Fruit fly (Drosophila melanogaster) whole organism, embryonic: ENCODE data around the gene Svil.
A peak's percentile ranks its signal among the peaks of the same experiment; 100 is the strongest.

Source experiments
- Ada2b ChIP-seq: fragments of 200-800 bp; sonication (Bioruptor generic); IDR thresholded peaks from 2 replicates; pipeline ENCODE4 v1.3.6; 2022; ENCODE audit warnings: missing biosample characterization, missing genetic modification characterization
- Bdp1 ChIP-seq: fragments of 200-800 bp; sonication (Bioruptor generic); optimal IDR thresholded peaks from 3 replicates; lab custom pipeline; 2016; ENCODE audit warnings: missing biosample characterization, missing genetic modification characterization
- CG10274 ChIP-seq: fragments of 200-800 bp; sonication (Bioruptor generic); optimal IDR thresholded peaks from 3 replicates; lab custom pipeline; 2017; ENCODE audit warnings: missing biosample characterization, mild to moderate bottlenecking, missing genetic modification characterization
- CG14050 ChIP-seq: fragments of 200-800 bp; sonication (Bioruptor generic); IDR thresholded peaks from 3 replicates; pipeline ENCODE4 v1.3.6; 2022; ENCODE audit warnings: missing biosample characterization, missing genetic modification characterization
- CG14667 ChIP-seq: fragments of 200-800 bp; sonication (Bioruptor generic); IDR thresholded peaks from 2 replicates; pipeline ENCODE4 v1.3.6; 2022; ENCODE audit warnings: missing biosample characterization, missing genetic modification characterization
- CG15514 ChIP-seq: fragments of 200-800 bp; sonication (Bioruptor generic); optimal IDR thresholded peaks from 3 replicates; lab custom pipeline; 2017; ENCODE audit warnings: missing biosample characterization, missing genetic modification characterization, mild to moderate bottlenecking, moderate library complexity, missing genetic modification reagents
- CG16863 ChIP-seq: fragments of 200-800 bp; sonication (Bioruptor generic); optimal IDR thresholded peaks from 3 replicates; lab custom pipeline; 2016; ENCODE audit warnings: missing biosample characterization, missing genetic modification characterization
- CG17328 ChIP-seq: fragments of 200-800 bp; sonication (Bioruptor generic); IDR thresholded peaks from 2 replicates; pipeline ENCODE4 v1.3.6; 2022; ENCODE audit warnings: missing biosample characterization, missing genetic modification characterization
- CG2116 ChIP-seq: fragments of 200-800 bp; sonication (Bioruptor generic); optimal IDR thresholded peaks from 3 replicates; lab custom pipeline; 2018; ENCODE audit warnings: missing biosample characterization, mild to moderate bottlenecking, missing genetic modification characterization
- CG30431 ChIP-seq: fragments of 200-800 bp; sonication (Bioruptor generic); optimal IDR thresholded peaks from 2 replicates; lab custom pipeline; 2017; ENCODE audit warnings: missing biosample characterization, missing genetic modification characterization
- CG4328 ChIP-seq: fragments of 200-800 bp; sonication (Bioruptor generic); optimal IDR thresholded peaks from 3 replicates; lab custom pipeline; 2017; ENCODE audit warnings: missing biosample characterization, missing genetic modification reagents, missing genetic modification characterization
- CG43689 ChIP-seq: fragments of 200-800 bp; sonication (Bioruptor generic); IDR thresholded peaks from 2 replicates; pipeline ENCODE4 v1.3.6; 2022; ENCODE audit warnings: missing biosample characterization, missing genetic modification characterization
- CG4424 ChIP-seq: fragments of 200-800 bp; sonication (Bioruptor generic); optimal IDR thresholded peaks from 3 replicates; lab custom pipeline; 2016; ENCODE audit warnings: missing biosample characterization, missing genetic modification characterization
- CG7271 ChIP-seq: fragments of 200-800 bp; sonication (Bioruptor generic); optimal IDR thresholded peaks from 2 replicates; lab custom pipeline; 2018; ENCODE audit warnings: missing biosample characterization, mild to moderate bottlenecking, missing genetic modification characterization, moderate library complexity
- CG7839 ChIP-seq: fragments of 200-800 bp; sonication (Bioruptor generic); optimal IDR thresholded peaks from 3 replicates; lab custom pipeline; 2018; ENCODE audit warnings: missing biosample characterization, mild to moderate bottlenecking, missing genetic modification characterization, moderate library complexity
- CG9817 ChIP-seq: fragments of 200-800 bp; sonication (Bioruptor generic); optimal IDR thresholded peaks from 2 replicates; lab custom pipeline; 2018; ENCODE audit warnings: missing biosample characterization, mild to moderate bottlenecking, missing genetic modification characterization, moderate library complexity
- CoRest ChIP-seq: fragments of 200-800 bp; sonication (Bioruptor generic); optimal IDR thresholded peaks from 3 replicates; lab custom pipeline; 2018; ENCODE audit warnings: missing biosample characterization, mild to moderate bottlenecking, missing genetic modification characterization, moderate library complexity
- D19A ChIP-seq: fragments of 200-800 bp; optimal IDR thresholded peaks from 3 replicates; lab custom pipeline; 2019; ENCODE audit warnings: missing biosample characterization, mild to moderate bottlenecking, missing genetic modification characterization, moderate library complexity
- ERR ChIP-seq: fragments of 200-800 bp; sonication (Bioruptor generic); optimal IDR thresholded peaks from 2 replicates; lab custom pipeline; 2016; ENCODE audit warnings: missing biosample characterization, missing genetic modification characterization
- Ets97D ChIP-seq: fragments of 200-800 bp; sonication (Bioruptor generic); optimal IDR thresholded peaks from 3 replicates; lab custom pipeline; 2016; ENCODE audit warnings: missing biosample characterization, missing genetic modification characterization
- H2.0 ChIP-seq: fragments of 200-800 bp; sonication (Bioruptor generic); IDR thresholded peaks from 2 replicates; pipeline ENCODE4 v1.3.6; 2022; ENCODE audit warnings: missing biosample characterization, missing genetic modification characterization
- HmgD ChIP-seq: fragments of 200-800 bp; sonication (Bioruptor generic); optimal IDR thresholded peaks from 3 replicates; lab custom pipeline; 2016; ENCODE audit warnings: missing biosample characterization, missing genetic modification characterization
- MTF-1 ChIP-seq: fragments of 200-800 bp; sonication (Bioruptor generic); optimal IDR thresholded peaks from 2 replicates; lab custom pipeline; 2018; ENCODE audit warnings: missing biosample characterization, mild to moderate bottlenecking, missing genetic modification characterization, borderline replicate concordance
- NC2α ChIP-seq: fragments of 200-800 bp; sonication (Bioruptor generic); optimal IDR thresholded peaks from 2 replicates; lab custom pipeline; 2016; ENCODE audit warnings: missing biosample characterization, missing genetic modification characterization
- Nf-YB ChIP-seq: fragments of 200-800 bp; sonication (Bioruptor generic); optimal IDR thresholded peaks from 3 replicates; lab custom pipeline; 2019; ENCODE audit warnings: missing biosample characterization, mild to moderate bottlenecking, missing genetic modification characterization, moderate library complexity
- Side ChIP-seq: fragments of 200-800 bp; sonication (Bioruptor generic); optimal IDR thresholded peaks from 2 replicates; lab custom pipeline; 2016; ENCODE audit warnings: missing biosample characterization, missing genetic modification characterization
- Sin3A ChIP-seq: fragments of >200 bp; optimal IDR thresholded peaks from 2 replicates; lab custom pipeline; 2018
- TFAM ChIP-seq: fragments of 200-800 bp; sonication (Bioruptor generic); optimal IDR thresholded peaks from 2 replicates; lab custom pipeline; 2017; ENCODE audit warnings: missing biosample characterization, missing genetic modification characterization, inconsistent platforms
- Tbp ChIP-seq: fragments of >200 bp; optimal IDR thresholded peaks from 2 replicates; lab custom pipeline; 2018; ENCODE audit warnings: missing biosample characterization, missing genetic modification characterization
- YL-1 ChIP-seq: fragments of 200-800 bp; sonication (Bioruptor generic); optimal IDR thresholded peaks from 3 replicates; lab custom pipeline; 2017; ENCODE audit warnings: missing biosample characterization, mild to moderate bottlenecking, missing genetic modification characterization
- ab ChIP-seq: fragments of 200-800 bp; sonication (Bioruptor generic); optimal IDR thresholded peaks from 2 replicates; lab custom pipeline; 2016; ENCODE audit warnings: missing biosample characterization, missing genetic modification characterization
- abd-A ChIP-seq: fragments of 200-800 bp; sonication (Bioruptor generic); optimal IDR thresholded peaks from 3 replicates; lab custom pipeline; 2019; ENCODE audit warnings: missing biosample characterization, mild to moderate bottlenecking, missing genetic modification characterization, moderate library complexity
- az2 ChIP-seq: fragments of 200-800 bp; sonication (Bioruptor generic); optimal IDR thresholded peaks from 3 replicates; lab custom pipeline; 2016; ENCODE audit warnings: missing biosample characterization, missing genetic modification characterization
- bbx ChIP-seq: fragments of 200-800 bp; sonication (Bioruptor generic); IDR thresholded peaks from 2 replicates; pipeline ENCODE4 v1.3.6; 2022; ENCODE audit warnings: missing biosample characterization, missing genetic modification characterization; ENCODE audit not compliant: partially characterized antibody
- caup ChIP-seq: fragments of 200-800 bp; sonication (Bioruptor generic); optimal IDR thresholded peaks from 3 replicates; lab custom pipeline; 2017; ENCODE audit warnings: missing biosample characterization, mild to moderate bottlenecking, missing genetic modification characterization, moderate library complexity; ENCODE audit not compliant: severe bottlenecking
- exex ChIP-seq: fragments of 200-800 bp; sonication (Bioruptor generic); optimal IDR thresholded peaks from 4 replicates; lab custom pipeline; 2018; ENCODE audit warnings: missing biosample characterization, mild to moderate bottlenecking, missing genetic modification characterization, moderate library complexity
- gem ChIP-seq: fragments of 200-800 bp; sonication (Bioruptor generic); optimal IDR thresholded peaks from 2 replicates; lab custom pipeline; 2019; ENCODE audit warnings: missing biosample characterization, mild to moderate bottlenecking, missing genetic modification characterization, moderate library complexity
- hbn ChIP-seq: fragments of 200-800 bp; sonication (Bioruptor generic); IDR thresholded peaks from 2 replicates; pipeline ENCODE4 v1.3.6; 2022; ENCODE audit warnings: missing biosample characterization, missing genetic modification characterization; ENCODE audit not compliant: partially characterized antibody
- ind ChIP-seq: fragments of 200-800 bp; sonication (Bioruptor generic); optimal IDR thresholded peaks from 3 replicates; lab custom pipeline; 2016; ENCODE audit warnings: missing biosample characterization, missing genetic modification characterization
- nmo ChIP-seq: fragments of 200-800 bp; sonication (Bioruptor generic); optimal IDR thresholded peaks from 2 replicates; lab custom pipeline; 2018; ENCODE audit warnings: missing biosample characterization, mild to moderate bottlenecking, missing genetic modification characterization, moderate library complexity
- pan ChIP-seq, 4 experiments: fragments of >200 bp in 3 of 4; fragments of 200-800 bp in 1 of 4; sonication (Bioruptor generic) in 1 of 4; optimal IDR thresholded peaks in 3 of 4; IDR thresholded peaks in 1 of 4; 2 replicates each; pipeline versions ENCODE4 v1.3.6 to Lab custom; 2017 to 2022; ENCODE audit warnings: missing biosample characterization in 2 of 4, missing genetic modification characterization in 2 of 4, mixed read lengths in 1 of 4
- ro ChIP-seq: fragments of 200-800 bp; sonication (Bioruptor generic); IDR thresholded peaks from 2 replicates; pipeline ENCODE4 v1.3.6; 2022; ENCODE audit warnings: missing biosample characterization, missing genetic modification characterization
- schlank ChIP-seq: fragments of 200-800 bp; sonication (Bioruptor generic); optimal IDR thresholded peaks from 2 replicates; lab custom pipeline; 2018; ENCODE audit warnings: missing biosample characterization, mild to moderate bottlenecking, missing genetic modification characterization
- slbo ChIP-seq: fragments of 200-800 bp; sonication (Bioruptor generic); IDR thresholded peaks from 2 replicates; pipeline ENCODE4 v1.3.6; 2022; ENCODE audit warnings: missing biosample characterization, missing genetic modification characterization
- stwl ChIP-seq: fragments of 200-800 bp; sonication (Bioruptor generic); optimal IDR thresholded peaks from 3 replicates; lab custom pipeline; 2018; ENCODE audit warnings: missing biosample characterization, mild to moderate bottlenecking, missing genetic modification characterization, moderate library complexity
- toy ChIP-seq: fragments of 200-800 bp; sonication (Bioruptor generic); IDR thresholded peaks from 2 replicates; pipeline ENCODE4 v1.3.6; 2022; ENCODE audit warnings: missing biosample characterization, missing genetic modification characterization
- trem ChIP-seq: fragments of 200-800 bp; optimal IDR thresholded peaks from 3 replicates; lab custom pipeline; 2019; ENCODE audit warnings: missing biosample characterization, mild to moderate bottlenecking, missing genetic modification characterization, moderate library complexity
- wek ChIP-seq: fragments of 200-800 bp; sonication (Bioruptor generic); optimal IDR thresholded peaks from 3 replicates; lab custom pipeline; 2018; ENCODE audit warnings: missing biosample characterization, mild to moderate bottlenecking, missing genetic modification characterization, moderate library complexity
- zf30C ChIP-seq: fragments of 200-800 bp; sonication (Bioruptor generic); optimal IDR thresholded peaks from 3 replicates; lab custom pipeline; 2018; ENCODE audit warnings: missing biosample characterization, mild to moderate bottlenecking, missing genetic modification characterization

Gene Svil

DNA sequence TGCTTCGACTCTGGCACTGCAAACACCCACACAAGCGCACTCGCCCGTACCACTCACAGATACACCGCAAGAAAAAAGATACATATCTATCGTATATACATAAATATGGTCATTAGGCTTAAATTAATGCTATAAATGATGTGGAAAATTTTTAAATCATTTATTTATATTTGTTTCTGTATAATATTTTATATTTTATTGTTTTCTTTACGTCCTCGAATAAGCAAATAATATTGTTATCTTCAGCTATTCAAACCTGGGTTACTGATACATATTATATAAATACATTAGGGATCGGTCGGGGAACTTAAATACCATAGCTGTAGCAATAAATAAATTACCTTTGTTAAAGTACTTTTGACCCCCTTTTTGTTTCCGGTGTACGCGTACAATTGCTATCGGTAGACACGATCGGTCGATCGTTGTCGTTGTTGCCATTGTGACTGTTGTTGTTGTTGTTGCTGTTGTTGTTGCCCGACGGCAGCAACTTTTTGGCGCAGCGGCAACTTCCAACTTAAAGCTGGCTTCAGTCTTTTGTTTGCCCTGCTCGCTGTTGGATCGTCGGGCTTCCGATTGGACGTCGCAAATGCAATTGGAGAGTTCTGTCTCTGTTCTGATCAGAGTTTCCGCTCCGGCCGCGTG, 40.1 kb downstream of the Svil start (continued):
- TF ChIP-seq zf30C (GFP tag; lab: Kevin White, UChicago) (peak; percentile 21), CG7839 (tag; lab: Kevin White, UChicago) (peak; percentile 87), ro (GFP tag; lab: Robert Waterston, UW) (no peak), CG4424 (GFP tag; lab: Kevin White, UChicago) (peak; percentile 71), nmo (GFP tag; lab: Kevin White, UChicago) (peak; percentile 90), bbx (GFP tag; lab: Robert Waterston, UW) (no peak), CG4328 (peak; percentile 76), toy (no peak), CG16863 (GFP tag; lab: Kevin White, UChicago) (no peak), CG17328 (GFP tag; lab: Robert Waterston, UW) (peak; percentile 29; the same call in 1 of the 2 replicates), D19A (peak; percentile 73), CG14667 (GFP tag; lab: Robert Waterston, UW) (no peak), wek (GFP tag; lab: Kevin White, UChicago) (no peak), CG9817 (tag; lab: Kevin White, UChicago) (peak; percentile 61), CG30431 (GFP tag; lab: Kevin White, UChicago) (peak; percentile 73), NC2α (GFP tag; lab: Kevin White, UChicago) (no peak), exex (peak; percentile 9), caup (GFP tag; lab: Kevin White, UChicago) (peak; percentile 71), slbo (GFP tag; lab: Robert Waterston, UW) (peak; percentile 55), CG43689 (GFP tag; lab: Robert Waterston, UW) (0 out of 2 replicates have a peak, but pooled peaks have one; percentile 42), CG7271 (tag; lab: Kevin White, UChicago) (no peak), Ada2b (0 out of 2 replicates have a peak, but pooled peaks have one; percentile 4), trem (tag; lab: Kevin White, UChicago) (peak; percentile 44), CG15514 (GFP tag; lab: Kevin White, UChicago) (peak; percentile 35), ERR (no peak), az2 (peak; percentile 66), pan (optimal IDR thresholded peaks at IDR 0.05; lab: Kevin White, UChicago) (no peak), pan (GFP tag; optimal IDR thresholded peaks at IDR 0.05 in 1 of 2, IDR thresholded peaks at IDR 0.05 in 1 of 2) (peak in 1 of 2 experiments; percentile 43), stwl (tag; lab: Kevin White, UChicago) (no peak), schlank (tag; lab: Kevin White, UChicago) (no peak), TFAM (no peak), H2.0 (GFP tag; lab: Robert Waterston, UW) (0 out of 2 replicates have a peak, but pooled peaks have one; percentile 24), abd-A (tag; lab: Kevin White, UChicago) (no peak), CG2116 (GFP tag; lab: Kevin White, UChicago) (no peak), CG10274 (GFP tag; lab: Kevin White, UChicago) (peak; percentile 62), MTF-1 (GFP tag; lab: Kevin White, UChicago) (no peak), hbn (GFP tag; lab: Robert Waterston, UW) (no peak), Side (GFP tag; lab: Kevin White, UChicago) (no peak), Sin3A (no peak), HmgD (GFP tag; lab: Kevin White, UChicago) (no peak), ind (GFP tag; lab: Kevin White, UChicago) (peak; percentile 69), gem (tag; lab: Kevin White, UChicago) (peak; percentile 88), YL-1 (no peak), Tbp (GFP tag; lab: Kevin White, UChicago) (no peak), Bdp1 (GFP tag; lab: Kevin White, UChicago) (no peak), Ets97D (GFP tag; lab: Kevin White, UChicago) (no peak), CG14050 (no peak), Nf-YB (GFP tag; lab: Kevin White, UChicago) (peak; percentile 64), ab (GFP tag; lab: Kevin White, UChicago) (no peak), CoRest (peak; percentile 90)
